Worm (Caenorhabditis elegans): ENCODE results near the gene T12D8.10.

DNA sequence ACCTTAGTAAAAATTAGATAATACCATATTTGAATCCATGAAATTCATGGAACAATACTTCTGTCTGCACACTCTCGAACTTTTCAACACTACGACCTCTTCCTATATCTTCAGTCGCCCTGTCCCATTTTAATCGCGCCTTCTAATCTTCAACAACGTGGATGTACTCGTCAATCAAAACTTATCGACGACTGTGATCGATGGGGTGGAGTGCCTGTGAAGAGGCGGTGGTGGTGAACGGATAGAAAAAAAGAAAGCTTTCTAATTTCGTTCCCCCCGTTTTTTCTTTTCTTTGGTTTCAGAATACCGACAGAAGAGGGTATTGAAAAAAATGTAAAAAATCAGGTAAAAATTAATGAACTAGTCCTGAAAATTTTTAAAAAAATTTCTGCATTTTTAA, 16.9 kb upstream of the T12D8.10 start:
- TF ChIP-seq lir-3 (tag; optimal IDR thresholded peaks at IDR 0.05; ENCODE audit: poor library complexity), result no peak
- TF ChIP-seq nhr-85 (tag), result no peak
- no peak for TF ChIP-seq ztf-11 (tag; optimal IDR thresholded peaks at IDR 0.05)
- no peak for TF ChIP-seq egl-13 (tag; optimal IDR thresholded peaks at IDR 0.05)
- no peak for TF ChIP-seq ceh-63 (GFP tag; optimal IDR thresholded peaks at IDR 0.05)
- TF ChIP-seq C16A3.4 (tag; optimal IDR thresholded peaks at IDR 0.05), result no peak
- TF ChIP-seq isw-1 (GFP tag; IDR thresholded peaks at IDR 0.05), result no peak
- TF ChIP-seq zip-4 (GFP tag; optimal IDR thresholded peaks at IDR 0.05), result no peak
- TF ChIP-seq lin-15B (tag; optimal IDR thresholded peaks at IDR 0.05), result no peak
- no peak for TF ChIP-seq ceh-82 (tag; optimal IDR thresholded peaks at IDR 0.05)
- no peak for TF ChIP-seq egl-27 (tag; optimal IDR thresholded peaks at IDR 0.05)
- TF ChIP-seq snpc-4 (tag; optimal IDR thresholded peaks at IDR 0.05), result no peak

Measured in whole organism, L1 larva.